Worm (Caenorhabditis elegans) whole organism, L1 larva: Measurements from ENCODE around the gene ZC239.15.

ENCODE experiments used
- ceh-90 ChIP-seq: sonication (generic microtip); optimal IDR thresholded peaks from 2 replicates; lab custom pipeline; 2016; ENCODE audit warnings: missing genetic modification characterization, missing compliant biosample characterization
- ces-1 ChIP-seq: fragments of 150-350 bp; optimal IDR thresholded peaks from 2 replicates; lab custom pipeline; 2014; ENCODE audit warnings: missing biosample characterization, missing genetic modification reagents, missing genetic modification characterization
- elt-3 ChIP-seq, 6 experiments: fragments of 150-350 bp in 1 of 6; sonication (generic microtip); optimal IDR thresholded peaks; 2 replicates each; lab custom pipeline; 2017 to 2018; ENCODE audit warnings: missing biosample characterization in 6 of 6, missing genetic modification characterization in 6 of 6, inconsistent platforms in 1 of 6
- fos-1 ChIP-seq: fragments of 150-350 bp; optimal IDR thresholded peaks from 2 replicates; lab custom pipeline; 2014; ENCODE audit warnings: missing biosample characterization, missing genetic modification characterization
- hlh-17 ChIP-seq: fragments of 200-800 bp; sonication (Bioruptor generic); optimal IDR thresholded peaks from 2 replicates; lab custom pipeline; 2018; ENCODE audit warnings: missing genetic modification characterization, mild to moderate bottlenecking, missing compliant biosample characterization, moderate library complexity, borderline replicate concordance
- jun-1 ChIP-seq: fragments of 150-350 bp; optimal IDR thresholded peaks from 2 replicates; lab custom pipeline; 2014; ENCODE audit warnings: missing biosample characterization, missing genetic modification reagents, missing genetic modification characterization
- nhr-77 ChIP-seq: fragments of 150-350 bp; optimal IDR thresholded peaks from 2 replicates; lab custom pipeline; 2014; ENCODE audit warnings: missing biosample characterization, missing genetic modification characterization
- sptf-1 ChIP-seq: fragments of 150-350 bp; optimal IDR thresholded peaks from 2 replicates; lab custom pipeline; 2014; ENCODE audit warnings: missing biosample characterization, missing genetic modification characterization
- tbx-2 ChIP-seq: sonication (generic microtip); optimal IDR thresholded peaks from 2 replicates; lab custom pipeline; 2016; ENCODE audit warnings: missing genetic modification characterization, missing compliant biosample characterization
- unc-30 ChIP-seq: sonication (generic microtip); optimal IDR thresholded peaks from 2 replicates; lab custom pipeline; 2017; ENCODE audit warnings: missing biosample characterization, missing genetic modification characterization
- ztf-11 ChIP-seq, 2 experiments: sonication (generic microtip); optimal IDR thresholded peaks; 2 replicates each; lab custom pipeline; 2016 to 2017; ENCODE audit warnings: missing genetic modification characterization in 2 of 2, missing biosample characterization in 1 of 2, missing compliant biosample characterization in 1 of 2
- ztf-4 ChIP-seq: fragments of 150-350 bp; optimal IDR thresholded peaks from 2 replicates; lab custom pipeline; 2014; ENCODE audit warnings: missing biosample characterization, missing genetic modification characterization

DNA sequence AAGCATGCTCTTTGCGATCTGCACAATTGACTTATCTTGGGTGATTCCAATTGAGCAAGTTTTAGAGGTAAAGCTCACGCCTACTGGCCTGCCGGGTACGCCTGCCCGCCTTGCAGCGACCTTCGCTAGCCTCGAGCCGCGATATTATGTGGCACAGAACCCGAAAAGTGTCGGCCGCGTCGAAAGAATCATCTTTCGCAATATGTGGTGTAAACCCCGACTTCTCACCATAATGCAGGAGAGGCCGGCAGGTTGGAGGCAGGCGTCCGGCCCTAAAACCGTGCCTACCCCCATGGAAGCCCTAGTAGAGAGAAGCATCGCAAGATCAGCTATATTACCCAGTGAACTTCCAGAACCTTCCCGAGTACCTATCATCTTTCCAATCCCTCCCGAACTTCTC, 38.7 kb downstream of the ZC239.15 start:
- no peak for TF ChIP-seq jun-1 (tag; lab: Kevin White, UChicago)
- no peak for TF ChIP-seq ces-1
- no peak for TF ChIP-seq tbx-2
- TF ChIP-seq nhr-77 = no peak
- no peak for TF ChIP-seq elt-3 (tag; optimal IDR thresholded peaks at IDR 0.05; lab: Kevin White, UChicago)
- TF ChIP-seq ceh-90 (tag; lab: Kevin White, UChicago) = no peak
- TF ChIP-seq unc-30 (tag; lab: Kevin White, UChicago) = no peak
- no peak for TF ChIP-seq ztf-4 (tag; lab: Kevin White, UChicago)
- no peak for TF ChIP-seq sptf-1 (tag; lab: Kevin White, UChicago)
- no peak for TF ChIP-seq hlh-17 (GFP tag; lab: Kevin White, UChicago)
- no peak for TF ChIP-seq fos-1 (tag; lab: Kevin White, UChicago)
- no peak for TF ChIP-seq ztf-11 (tag; optimal IDR thresholded peaks at IDR 0.05; lab: Kevin White, UChicago)
